Worm (Caenorhabditis elegans) whole organism, young adult: ENCODE results near the gene kin-2.

Source experiments
- snpc-4 ChIP-seq, 5 experiments: fragments of 150-350 bp in 1 of 5; sonication (generic microtip) in 4 of 5; optimal IDR thresholded peaks; 2 replicates each; lab custom pipeline; 2014 to 2018; ENCODE audit warnings: missing genetic modification characterization in 5 of 5, missing biosample characterization in 3 of 5, antibody characterized with exemption in 2 of 5, mild to moderate bottlenecking in 2 of 5, missing compliant biosample characterization in 2 of 5, missing genotype in 2 of 5, moderate library complexity in 2 of 5, missing genetic modification reagents in 1 of 5
- sptf-2 ChIP-seq: fragments of 200-800 bp; sonication (Bioruptor generic); optimal IDR thresholded peaks from 2 replicates; lab custom pipeline; 2018; ENCODE audit warnings: mild to moderate bottlenecking, missing genetic modification characterization, missing compliant biosample characterization

DNA sequence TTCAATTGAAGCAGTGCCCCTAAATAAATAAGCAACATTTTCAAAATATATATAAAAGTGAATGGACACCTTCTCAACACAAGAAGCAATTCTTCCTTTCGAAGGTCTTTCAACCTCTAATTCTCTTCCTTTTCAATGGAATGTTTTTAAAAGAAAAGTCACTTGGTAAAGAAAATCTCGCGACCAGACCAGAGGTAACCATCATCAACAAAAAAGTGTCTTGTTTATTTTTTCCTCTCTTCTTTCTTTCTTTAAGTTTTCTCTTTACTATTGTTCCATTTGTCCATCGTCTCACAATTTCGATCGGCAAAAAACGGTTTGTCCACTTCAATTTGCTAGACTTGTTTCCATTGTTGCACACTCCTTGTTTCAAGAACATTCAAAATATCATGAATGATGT is 37.4 kb upstream of the kin-2 start, which contains the start of gene C09B8.8:
- TF ChIP-seq sptf-2 = no peak
- TF ChIP-seq snpc-4 (GFP tag; optimal IDR thresholded peaks at IDR 0.05; lab: Kevin White, UChicago) = no peak
- TF ChIP-seq snpc-4 (tag; optimal IDR thresholded peaks at IDR 0.05; lab: Kevin White, UChicago) = no peak
